Worm (Caenorhabditis elegans): Measurements from ENCODE around the gene cnc-3.

ce11 chrV:1425595-1425994 lies 22.2 kb upstream of the cnc-3 start, which contains the start of gene R12A1.3:
- no peak for TF ChIP-seq mdl-1 (tag; optimal IDR thresholded peaks at IDR 0.05)
- TF ChIP-seq ceh-63 (GFP tag; optimal IDR thresholded peaks at IDR 0.05), result no peak
- no peak for TF ChIP-seq elt-3 (tag; optimal IDR thresholded peaks at IDR 0.05)
- no peak for TF ChIP-seq rnt-1 (tag; optimal IDR thresholded peaks at IDR 0.05)
- TF ChIP-seq nhr-76 (tag; optimal IDR thresholded peaks at IDR 0.05), result no peak
- no peak for TF ChIP-seq lir-3 (tag; optimal IDR thresholded peaks at IDR 0.05; ENCODE audit: poor library complexity)
- no peak for TF ChIP-seq unc-62 (GFP tag; optimal IDR thresholded peaks at IDR 0.05)
- TF ChIP-seq ztf-11 (tag; optimal IDR thresholded peaks at IDR 0.05), result no peak

Measured in whole organism, L1 larva.